Fruit fly (Drosophila melanogaster) whole organism, pupa: ENCODE data around the gene Afti.
A peak's percentile ranks its signal among the peaks of the same experiment; 100 is the strongest.

ENCODE experiments used
- CG10348 ChIP-seq: fragments of 200-800 bp; sonication (Bioruptor generic); IDR thresholded peaks from 2 replicates; pipeline ENCODE4 v1.3.6; 2022; ENCODE audit warnings: missing biosample characterization, missing genetic modification characterization
- CG15710 ChIP-seq: fragments of 200-800 bp; sonication (Bioruptor generic); optimal IDR thresholded peaks from 2 replicates; lab custom pipeline; 2018; ENCODE audit warnings: missing biosample characterization, mild to moderate bottlenecking, missing genetic modification characterization, moderate library complexity
- CG17806 ChIP-seq: fragments of 200-800 bp; sonication (Bioruptor generic); optimal IDR thresholded peaks from 2 replicates; lab custom pipeline; 2018; ENCODE audit warnings: missing biosample characterization, mild to moderate bottlenecking, missing genetic modification characterization, moderate library complexity
- CG9948 ChIP-seq: fragments of 200-800 bp; sonication (Bioruptor generic); optimal IDR thresholded peaks from 2 replicates; lab custom pipeline; 2018; ENCODE audit warnings: missing biosample characterization, mild to moderate bottlenecking, missing genetic modification characterization, moderate library complexity
- D1 ChIP-seq: fragments of 200-800 bp; sonication (Bioruptor generic); optimal IDR thresholded peaks from 2 replicates; lab custom pipeline; 2018; ENCODE audit warnings: missing biosample characterization, mild to moderate bottlenecking, missing genetic modification characterization, moderate library complexity
- EcR ChIP-seq: fragments of 200-800 bp; sonication (Bioruptor generic); optimal IDR thresholded peaks from 3 replicates; lab custom pipeline; 2019; ENCODE audit warnings: missing biosample characterization, missing genetic modification characterization, mild to moderate bottlenecking, moderate library complexity, missing genetic modification reagents
- Ets98B ChIP-seq: fragments of 200-800 bp; sonication (Bioruptor generic); IDR thresholded peaks from 2 replicates; pipeline ENCODE4 v1.3.6; 2022; ENCODE audit warnings: missing biosample characterization, missing genetic modification characterization
- Pif1A ChIP-seq: fragments of 200-800 bp; sonication (Bioruptor generic); optimal IDR thresholded peaks from 3 replicates; lab custom pipeline; 2016; ENCODE audit warnings: missing biosample characterization, missing genetic modification characterization
- fd96Ca ChIP-seq: fragments of 200-800 bp; sonication (Bioruptor generic); IDR thresholded peaks from 3 replicates; pipeline ENCODE4 v1.3.6; 2022; ENCODE audit warnings: missing biosample characterization, missing genetic modification characterization
- gl ChIP-seq: fragments of 200-800 bp; sonication (Bioruptor generic); optimal IDR thresholded peaks from 2 replicates; lab custom pipeline; 2018; ENCODE audit warnings: missing biosample characterization, mild to moderate bottlenecking, missing genetic modification characterization
- rn ChIP-seq: fragments of 200-800 bp; sonication (Bioruptor generic); IDR thresholded peaks from 2 replicates; pipeline ENCODE4 v1.3.6; 2022; ENCODE audit warnings: missing biosample characterization, missing genetic modification characterization

- TF ChIP-seq rn (GFP tag; lab: Robert Waterston, UW) (no peak), CG17806 (tag; lab: Kevin White, UChicago) (no peak), Ets98B (GFP tag; lab: Robert Waterston, UW) (peak; percentile 49), Pif1A (no peak), EcR (GFP tag; lab: Kevin White, UChicago) (peak; percentile 6), CG10348 (GFP tag; lab: Robert Waterston, UW) (no peak), CG15710 (tag; lab: Kevin White, UChicago) (no peak), fd96Ca (GFP tag; lab: Robert Waterston, UW) (0 out of 3 replicates have a peak, but pooled peaks have one; percentile 17), gl (tag; lab: Kevin White, UChicago) (no peak), CG9948 (tag; lab: Kevin White, UChicago) (no peak), D1 (tag; lab: Kevin White, UChicago) (no peak)
Measured at dm6 chr3R:14298078-14298896, 28.2 kb downstream of the Afti start.
